Worm (Caenorhabditis elegans) whole organism, late embryonic: ENCODE results near the gene srh-33.

ENCODE experiments used
- C38D4.7 ChIP-seq: fragments of 200-800 bp; sonication (Bioruptor generic); optimal IDR thresholded peaks from 2 replicates; lab custom pipeline; 2018; ENCODE audit warnings: mild to moderate bottlenecking, missing genetic modification characterization, moderate library complexity, missing compliant biosample characterization
- K02D7.2 ChIP-seq: sonication (generic microtip); optimal IDR thresholded peaks from 2 replicates; lab custom pipeline; 2017; ENCODE audit warnings: mild to moderate bottlenecking, missing genetic modification characterization, missing compliant biosample characterization
- T23F11.4 ChIP-seq: fragments of 200-800 bp; sonication (Bioruptor generic); optimal IDR thresholded peaks from 2 replicates; lab custom pipeline; 2018; ENCODE audit warnings: mild to moderate bottlenecking, missing genetic modification characterization, missing compliant biosample characterization
- Y22D7AL.16 ChIP-seq: sonication (generic microtip); optimal IDR thresholded peaks from 2 replicates; lab custom pipeline; 2016; ENCODE audit warnings: missing genetic modification characterization, missing compliant biosample characterization
- ama-1 ChIP-seq: fragments of 150-350 bp; optimal IDR thresholded peaks from 2 replicates; lab custom pipeline; 2014
- ceh-14 ChIP-seq: sonication (generic microtip); optimal IDR thresholded peaks from 2 replicates; lab custom pipeline; 2016; ENCODE audit warnings: missing genotype, missing genetic modification characterization, missing compliant biosample characterization
- ceh-19 ChIP-seq: fragments of 200-800 bp; sonication (Bioruptor generic); optimal IDR thresholded peaks from 2 replicates; lab custom pipeline; 2018; ENCODE audit warnings: mild to moderate bottlenecking, missing genetic modification characterization, missing compliant biosample characterization
- ceh-2 ChIP-seq: sonication (generic microtip); optimal IDR thresholded peaks from 2 replicates; lab custom pipeline; 2016; ENCODE audit warnings: missing genotype, missing genetic modification characterization, missing compliant biosample characterization
- ceh-24 ChIP-seq: sonication (generic microtip); optimal IDR thresholded peaks from 2 replicates; lab custom pipeline; 2016; ENCODE audit warnings: mild to moderate bottlenecking, missing genetic modification characterization, missing compliant biosample characterization
- ceh-30 ChIP-seq: fragments of 150-350 bp; optimal IDR thresholded peaks from 2 replicates; lab custom pipeline; 2014; ENCODE audit warnings: missing biosample characterization, missing genetic modification characterization
- ceh-34 ChIP-seq: sonication (generic microtip); optimal IDR thresholded peaks from 2 replicates; lab custom pipeline; 2016; ENCODE audit warnings: mild to moderate bottlenecking, missing genetic modification characterization, missing compliant biosample characterization
- ceh-45 ChIP-seq: fragments of 200-800 bp; sonication (Bioruptor generic); IDR thresholded peaks from 2 replicates; pipeline ENCODE4 v1.3.6; 2022; ENCODE audit warnings: missing genetic modification reagents, missing genetic modification characterization, missing compliant biosample characterization
- ceh-48 ChIP-seq: sonication (generic microtip); optimal IDR thresholded peaks from 2 replicates; lab custom pipeline; 2016; ENCODE audit warnings: missing genetic modification characterization, inconsistent platforms, missing compliant biosample characterization
- ceh-9 ChIP-seq: sonication (generic microtip); optimal IDR thresholded peaks from 2 replicates; lab custom pipeline; 2016; ENCODE audit warnings: mild to moderate bottlenecking, missing genetic modification characterization, inconsistent platforms, missing compliant biosample characterization
- elt-2 ChIP-seq: sonication (generic microtip); optimal IDR thresholded peaks from 2 replicates; lab custom pipeline; 2016; ENCODE audit warnings: missing genetic modification reagents, missing genetic modification characterization, missing compliant biosample characterization
- elt-4 ChIP-seq: sonication (generic microtip); optimal IDR thresholded peaks from 2 replicates; lab custom pipeline; 2016; ENCODE audit warnings: missing genetic modification characterization, missing compliant biosample characterization
- ets-4 ChIP-seq: sonication (generic microtip); optimal IDR thresholded peaks from 2 replicates; lab custom pipeline; 2016; ENCODE audit warnings: missing genetic modification characterization, missing compliant biosample characterization
- fkh-6 ChIP-seq: sonication (generic microtip); optimal IDR thresholded peaks from 2 replicates; lab custom pipeline; 2016; ENCODE audit warnings: missing genetic modification characterization, missing compliant biosample characterization
- gmeb-2 ChIP-seq: sonication (generic microtip); optimal IDR thresholded peaks from 2 replicates; lab custom pipeline; 2016; ENCODE audit warnings: missing genetic modification characterization, inconsistent platforms, missing compliant biosample characterization
- hlh-15 ChIP-seq: sonication (generic microtip); optimal IDR thresholded peaks from 2 replicates; lab custom pipeline; 2016; ENCODE audit warnings: missing genetic modification characterization, missing compliant biosample characterization
- hlh-30 ChIP-seq: sonication (generic microtip); optimal IDR thresholded peaks from 2 replicates; lab custom pipeline; 2017; ENCODE audit warnings: antibody characterized with exemption, missing genetic modification characterization, missing compliant biosample characterization; ENCODE audit not compliant: insufficient read depth
- hlh-8 ChIP-seq: sonication (generic microtip); optimal IDR thresholded peaks from 2 replicates; lab custom pipeline; 2016; ENCODE audit warnings: missing genotype, missing genetic modification characterization, missing compliant biosample characterization
- lim-6 ChIP-seq: sonication (generic microtip); optimal IDR thresholded peaks from 2 replicates; lab custom pipeline; 2016; ENCODE audit warnings: missing genetic modification characterization, missing compliant biosample characterization
- lin-11 ChIP-seq: fragments of 200-800 bp; sonication (Bioruptor generic); optimal IDR thresholded peaks from 2 replicates; lab custom pipeline; 2018; ENCODE audit warnings: mild to moderate bottlenecking, missing genetic modification characterization, missing compliant biosample characterization
- nhr-11 ChIP-seq: fragments of 150-350 bp; optimal IDR thresholded peaks from 2 replicates; lab custom pipeline; 2014; ENCODE audit warnings: missing biosample characterization, missing genetic modification characterization
- pag-3 ChIP-seq: sonication (generic microtip); optimal IDR thresholded peaks from 2 replicates; lab custom pipeline; 2016; ENCODE audit warnings: missing compliant biosample characterization, missing genetic modification characterization, borderline replicate concordance
- pha-2 ChIP-seq: sonication (generic microtip); optimal IDR thresholded peaks from 2 replicates; lab custom pipeline; 2017; ENCODE audit warnings: mild to moderate bottlenecking, missing genetic modification characterization, missing compliant biosample characterization
- pros-1 ChIP-seq: fragments of 150-350 bp; optimal IDR thresholded peaks from 2 replicates; lab custom pipeline; 2014; ENCODE audit warnings: missing biosample characterization, missing genetic modification reagents, missing genetic modification characterization
- ref-2 ChIP-seq: sonication (generic microtip); optimal IDR thresholded peaks from 2 replicates; lab custom pipeline; 2016; ENCODE audit warnings: missing genetic modification characterization, missing compliant biosample characterization
- rnt-1 ChIP-seq: sonication (generic microtip); optimal IDR thresholded peaks from 2 replicates; lab custom pipeline; 2016; ENCODE audit warnings: missing genetic modification characterization, missing compliant biosample characterization
- sdc-2 ChIP-seq: sonication (generic microtip); optimal IDR thresholded peaks from 2 replicates; lab custom pipeline; 2016; ENCODE audit warnings: missing genotype, missing genetic modification characterization, missing compliant biosample characterization
- sox-4 ChIP-seq: sonication (generic microtip); optimal IDR thresholded peaks from 2 replicates; lab custom pipeline; 2017; ENCODE audit warnings: mild to moderate bottlenecking, missing genetic modification characterization, inconsistent platforms, missing compliant biosample characterization
- tbx-7 ChIP-seq: sonication (generic microtip); optimal IDR thresholded peaks from 2 replicates; lab custom pipeline; 2016; ENCODE audit warnings: missing genotype, missing genetic modification characterization, missing compliant biosample characterization
- unc-3 ChIP-seq, 2 experiments: fragments of 200-800 bp in 1 of 2; sonication (Bioruptor generic) in 1 of 2; sonication (generic microtip) in 1 of 2; conservative IDR thresholded peaks in 1 of 2; optimal IDR thresholded peaks in 1 of 2; 2 replicates each; pipeline versions ENCODE4 v1.3.6 to Lab custom; 2016 to 2022; ENCODE audit warnings: missing compliant biosample characterization in 2 of 2, missing genetic modification characterization in 2 of 2, missing genetic modification reagents in 1 of 2
- unc-42 ChIP-seq: sonication (generic microtip); optimal IDR thresholded peaks from 2 replicates; lab custom pipeline; 2016; ENCODE audit warnings: missing genotype, missing genetic modification characterization, missing compliant biosample characterization
- ztf-16 ChIP-seq: sonication (generic microtip); optimal IDR thresholded peaks from 2 replicates; lab custom pipeline; 2017; ENCODE audit warnings: missing genetic modification characterization, missing compliant biosample characterization

Gene srh-33

DNA sequence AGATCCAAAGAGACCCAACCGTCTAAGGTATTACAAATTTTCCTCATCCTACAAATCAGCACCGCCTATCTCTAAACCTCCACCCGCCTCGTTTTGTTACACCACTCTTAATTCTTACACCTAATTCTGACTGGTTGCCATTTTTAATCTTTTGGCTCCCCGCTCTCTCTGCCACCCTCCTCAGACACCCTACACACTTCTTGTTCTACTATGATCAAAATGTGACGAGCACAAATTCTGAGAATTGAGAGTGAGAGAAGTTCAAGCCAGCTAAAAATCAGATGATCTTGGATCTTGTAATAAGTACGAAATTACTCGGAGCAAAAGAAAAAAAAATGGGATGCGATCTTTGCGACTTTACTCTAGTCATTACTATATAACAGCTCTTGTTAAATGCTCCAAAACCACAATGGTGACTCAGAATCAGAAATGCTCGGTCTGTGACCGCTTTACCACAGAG, 38.9 kb downstream of the srh-33 start, which contains the start of gene nhr-252:
Gene nhr-252 (plus strand): TSS at position 410 of the 460 bp plus-strand sequence.
- TF ChIP-seq hlh-30 (no peak), lin-11 (no peak), elt-4 (tag; lab: Kevin White, UChicago) (no peak), hlh-15 (no peak), sdc-2 (tag; lab: Kevin White, UChicago) (no peak), ref-2 (tag; lab: Kevin White, UChicago) (no peak), ceh-9 (tag; lab: Kevin White, UChicago) (no peak), sox-4 (no peak), unc-3 (GFP tag; conservative IDR thresholded peaks at IDR 0.05; lab: Robert Waterston, UW) (no peak), unc-3 (tag; optimal IDR thresholded peaks at IDR 0.05; lab: Kevin White, UChicago) (no peak), ceh-30 (tag; lab: Kevin White, UChicago) (no peak), Y22D7AL.16 (tag; lab: Kevin White, UChicago) (no peak), rnt-1 (no peak), T23F11.4 (GFP tag; lab: Kevin White, UChicago) (no peak), ets-4 (no peak), ceh-24 (no peak), ceh-2 (no peak), ceh-45 (GFP tag; lab: Robert Waterston, UW) (no peak), pros-1 (no peak)

DNA sequence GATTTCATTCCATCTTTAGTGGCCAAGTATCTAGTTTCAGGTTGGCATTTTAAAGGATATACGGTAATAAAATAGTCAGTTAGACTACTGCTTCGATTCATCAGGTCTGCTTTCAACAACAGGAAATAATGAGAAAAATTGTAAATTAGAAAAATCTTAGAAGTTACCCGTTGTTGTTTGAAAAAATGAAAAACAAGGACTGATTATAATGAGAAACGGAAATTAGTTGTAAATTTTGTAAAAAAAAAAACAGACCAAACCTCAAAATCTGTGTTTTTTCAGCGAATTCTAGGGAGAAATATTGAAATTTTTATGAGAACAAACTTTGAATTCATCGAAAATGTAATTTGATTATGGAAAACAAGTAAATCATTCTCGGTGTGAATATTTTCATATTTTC, 40.1 kb downstream of the srh-33 start, which contains the start of gene srh-62:
Gene srh-62 (minus strand): TSS at position 101 of the 400 bp plus-strand sequence.
- no peak for TF ChIP-seq ceh-48
- no peak for TF ChIP-seq elt-4 (tag; lab: Kevin White, UChicago)
- TF ChIP-seq pros-1: no peak
- TF ChIP-seq ztf-16 (tag; lab: Kevin White, UChicago): no peak
- TF ChIP-seq, all 69 proteins: peak for 0

DNA sequence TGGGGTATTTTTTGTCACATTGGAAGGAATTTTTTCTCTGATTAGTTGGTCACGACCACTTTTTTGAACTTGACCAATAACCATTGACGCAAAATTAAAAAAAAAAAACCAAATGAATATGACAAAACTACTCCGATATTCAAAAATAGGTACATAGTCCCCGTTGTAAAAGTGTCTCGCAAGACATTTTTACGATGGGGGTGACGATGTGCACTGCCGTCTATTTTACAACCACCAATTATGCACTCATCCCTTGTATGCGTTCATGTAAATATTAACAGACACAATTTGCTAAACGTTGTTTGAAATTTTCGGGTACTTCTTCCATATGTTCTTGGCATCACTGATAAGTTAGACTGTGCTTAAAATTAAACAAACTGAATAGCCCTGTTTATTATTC, 43.4 kb downstream of the srh-33 start, which contains the start of gene scl-27:
Gene scl-27 (plus strand): TSS at position 301 of the 400 bp plus-strand sequence.
- TF ChIP-seq hlh-8 (tag; lab: Kevin White, UChicago): no peak
- TF ChIP-seq pha-2 (tag; lab: Kevin White, UChicago): no peak
- no peak for TF ChIP-seq ceh-45 (GFP tag; lab: Robert Waterston, UW)
- TF ChIP-seq ceh-14 (tag; lab: Kevin White, UChicago): no peak
- no peak for TF ChIP-seq tbx-7 (tag; lab: Kevin White, UChicago)
- TF ChIP-seq ceh-48: no peak
- no peak for TF ChIP-seq fkh-6 (tag; lab: Kevin White, UChicago)
- TF ChIP-seq lim-6: no peak
- TF ChIP-seq ceh-19 (GFP tag; lab: Kevin White, UChicago): no peak
- TF ChIP-seq elt-2: no peak
- no peak for TF ChIP-seq pag-3 (tag; lab: Kevin White, UChicago)
- TF ChIP-seq nhr-11: no peak
- TF ChIP-seq ceh-9 (tag; lab: Kevin White, UChicago): no peak
- TF ChIP-seq K02D7.2 (tag; lab: Kevin White, UChicago): no peak
- TF ChIP-seq ama-1 (lab: Kevin White, UChicago): no peak
- no peak for TF ChIP-seq unc-42 (tag; lab: Kevin White, UChicago)
- no peak for TF ChIP-seq C38D4.7 (GFP tag; lab: Kevin White, UChicago)
- TF ChIP-seq ztf-16 (tag; lab: Kevin White, UChicago): no peak

DNA sequence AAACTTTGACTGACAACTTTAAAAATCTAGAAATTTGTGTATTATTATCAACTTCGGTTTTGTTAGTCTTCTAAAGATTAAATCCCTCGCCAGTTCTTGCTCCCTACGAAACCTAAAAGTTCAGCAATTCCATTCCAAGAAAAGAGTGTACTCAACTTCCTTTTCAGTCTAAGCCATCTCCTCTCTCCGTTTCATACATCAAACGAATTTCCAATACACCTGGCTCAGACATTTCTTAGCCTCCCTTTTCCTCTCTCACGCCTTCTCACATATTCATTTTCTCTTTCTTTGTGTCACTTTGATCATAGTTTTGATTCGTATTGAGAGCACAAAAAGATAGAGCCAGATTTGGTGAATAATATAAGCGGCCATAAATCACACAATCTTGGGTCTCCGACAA, 46.8 kb downstream of the srh-33 start, which contains the start of gene nhr-253:
Gene nhr-253 (plus strand): TSS at position 285 of the 400 bp plus-strand sequence.
- TF ChIP-seq ceh-34 (no peak), ceh-24 (no peak), gmeb-2 (no peak), pros-1 (no peak), Y22D7AL.16 (tag; lab: Kevin White, UChicago) (no peak)
